Worm (Caenorhabditis elegans): ENCODE results near the gene lin-26.

lin-26 gene

DNA sequence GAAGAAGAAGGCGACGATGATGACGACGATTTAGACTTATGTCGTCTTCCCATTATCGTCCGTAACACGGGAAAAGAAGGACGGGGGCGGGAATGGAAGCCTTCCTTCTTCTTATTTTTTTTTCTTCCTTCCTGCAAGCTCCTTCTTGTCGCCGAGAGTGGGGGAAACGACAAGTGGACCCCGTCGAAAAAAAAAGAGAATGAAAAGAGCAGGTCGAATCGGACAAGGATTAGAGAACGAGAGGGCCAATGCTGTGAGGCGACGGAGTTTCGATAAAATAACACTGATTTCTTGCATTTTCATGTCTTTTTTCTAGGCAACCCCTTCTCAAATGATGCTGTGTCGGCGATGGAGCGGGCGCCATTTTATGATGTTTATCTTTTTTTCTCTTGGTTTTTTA is 30.8 kb upstream of the lin-26 start, which contains the start of gene pde-4:
Gene pde-4, minus strand, starts transcription at position 76 of the 400 bp plus-strand sequence.
- TF ChIP-seq repo-1 (tag; optimal IDR thresholded peaks at IDR 0.05) (no peak), ztf-6 (GFP tag; IDR thresholded peaks at IDR 0.05) (no peak)

DNA sequence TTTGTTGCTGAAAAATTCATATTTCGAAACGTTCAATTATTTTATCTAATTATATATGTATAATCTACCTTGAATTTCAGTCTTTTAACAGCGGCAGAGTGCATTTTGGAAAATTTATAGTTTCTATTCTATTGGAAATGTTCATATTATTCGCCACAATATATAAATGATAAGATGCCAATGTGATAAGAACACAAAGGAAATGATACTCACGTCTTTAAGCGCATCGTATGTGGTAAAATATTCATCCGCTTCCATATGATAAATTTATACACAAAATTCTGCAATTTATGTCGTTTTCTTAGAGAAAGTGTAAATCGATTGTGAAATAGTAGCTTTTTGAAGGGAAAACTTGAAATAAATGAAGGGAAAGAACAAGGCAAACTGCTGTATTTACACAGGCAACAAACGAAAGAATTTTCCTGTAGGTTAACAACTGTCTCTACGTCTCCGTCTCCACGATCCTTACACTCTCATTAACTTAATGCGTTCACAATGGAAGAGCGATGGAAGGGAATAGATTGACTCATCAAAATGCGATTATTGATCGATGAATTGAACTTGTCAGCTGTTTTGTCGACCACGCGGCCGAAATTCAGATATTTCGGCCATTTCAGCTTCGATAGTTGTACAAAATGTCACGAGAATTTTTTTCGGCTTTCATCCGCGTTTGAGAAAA is 19.9 kb upstream of the lin-26 start, which contains the start of gene alfa-1:
Gene alfa-1, minus strand, starts transcription at position 515 of the 679 bp plus-strand sequence.
- TF ChIP-seq xnd-1 (tag; optimal IDR thresholded peaks at IDR 0.05) (no peak), attf-3 (GFP tag; conservative IDR thresholded peaks at IDR 0.05) (no peak), nfya-1 (tag; optimal IDR thresholded peaks at IDR 0.05; ENCODE audit: borderline replicate concordance, insufficient read depth) (no peak), F23B12.7 (tag; optimal IDR thresholded peaks at IDR 0.05; ENCODE audit: insufficient read depth) (no peak), nfyb-1 (GFP tag; IDR thresholded peaks at IDR 0.05) (no peak), nhr-80 (tag; optimal IDR thresholded peaks at IDR 0.05) (peak; percentile 64), ztf-18 (tag; optimal IDR thresholded peaks at IDR 0.05) (no peak), rpc-1 (optimal IDR thresholded peaks at IDR 0.05) (no peak), rpc-1 (tag; optimal IDR thresholded peaks at IDR 0.05) (no peak), attf-6 (GFP tag; IDR thresholded peaks at IDR 0.05) (no peak), dpl-1 (GFP tag; optimal IDR thresholded peaks at IDR 0.05) (no peak), Y53G8AR.9 (GFP tag; conservative IDR thresholded peaks at IDR 0.05) (no peak), ceh-27 (GFP tag; optimal IDR thresholded peaks at IDR 0.05) (no peak), hlh-12 (tag; optimal IDR thresholded peaks at IDR 0.05) (no peak), Y53F4B.3 (GFP tag; IDR thresholded peaks at IDR 0.05) (no peak), madf-6 (GFP tag; IDR thresholded peaks at IDR 0.05) (0 out of 2 replicates have a peak, but pooled peaks have one; percentile 16), tbx-9 (tag; optimal IDR thresholded peaks at IDR 0.05; ENCODE audit: borderline replicate concordance) (no peak), F37B4.10 (GFP tag; IDR thresholded peaks at IDR 0.05) (no peak), hrde-1 (tag; optimal IDR thresholded peaks at IDR 0.05; ENCODE audit: borderline replicate concordance) (no peak), madf-8 (GFP tag; conservative IDR thresholded peaks at IDR 0.05) (no peak), ztf-3 (GFP tag; optimal IDR thresholded peaks at IDR 0.05) (no peak), chd-7 (tag; optimal IDR thresholded peaks at IDR 0.05) (no peak), B0035.1 (tag; optimal IDR thresholded peaks at IDR 0.05) (no peak), C17E4.6 (GFP tag; IDR thresholded peaks at IDR 0.05) (no peak), snpc-4 (GFP tag; optimal IDR thresholded peaks at IDR 0.05) (no peak), snpc-4 (tag; optimal IDR thresholded peaks at IDR 0.05) (no peak), ztf-28 (GFP tag; IDR thresholded peaks at IDR 0.05) (no peak), pha-4 (tag; optimal IDR thresholded peaks at IDR 0.05) (no peak), hmg-1.2 (GFP tag; IDR thresholded peaks at IDR 0.05) (peak; percentile 27; the same call in 1 of the 2 replicates), lag-1 (GFP tag; IDR thresholded peaks at IDR 0.05) (no peak), Y79H2A.3 (GFP tag; conservative IDR thresholded peaks at IDR 0.05) (no peak), lin-54 (GFP tag; optimal IDR thresholded peaks at IDR 0.05) (peak; percentile 18), snpc-1.1 (tag; optimal IDR thresholded peaks at IDR 0.05; ENCODE audit: insufficient read depth) (no peak), attf-5 (GFP tag; optimal IDR thresholded peaks at IDR 0.05) (peak; percentile 61)

DNA sequence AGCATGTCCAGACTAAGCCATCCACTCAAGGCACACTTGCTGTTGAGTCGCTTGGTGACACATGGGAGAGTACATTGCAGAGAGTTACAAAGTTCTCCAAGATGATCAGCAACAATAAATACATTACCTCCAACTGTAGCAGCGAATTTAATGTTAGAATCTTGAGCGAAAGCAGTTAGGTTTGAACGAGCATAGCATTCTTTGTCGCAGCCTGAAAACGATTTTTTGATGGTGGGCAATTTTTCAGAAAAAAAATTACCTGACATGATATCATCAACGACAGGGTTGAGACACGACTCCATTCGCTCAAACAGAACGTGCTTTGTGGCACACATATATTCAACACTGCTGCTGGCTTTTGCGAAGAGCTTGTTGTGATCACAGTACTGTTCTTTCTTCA is 19.0 kb upstream of the lin-26 start:
- TF ChIP-seq hsf-1 (GFP tag; IDR thresholded peaks at IDR 0.05), result no peak
- no peak for TF ChIP-seq rpc-1 (optimal IDR thresholded peaks at IDR 0.05)
- no peak for TF ChIP-seq rpc-1 (tag; optimal IDR thresholded peaks at IDR 0.05)
- no peak for TF ChIP-seq repo-1 (tag; optimal IDR thresholded peaks at IDR 0.05)
- TF ChIP-seq dpl-1 (GFP tag; optimal IDR thresholded peaks at IDR 0.05), result no peak
- no peak for TF ChIP-seq unc-130 (GFP tag; optimal IDR thresholded peaks at IDR 0.05)
- TF ChIP-seq hmg-20 (GFP tag; IDR thresholded peaks at IDR 0.05), result no peak
- TF ChIP-seq K11D2.4 (GFP tag; IDR thresholded peaks at IDR 0.05), result no peak
- TF ChIP-seq Y67H2A.10 (GFP tag; conservative IDR thresholded peaks at IDR 0.05), result no peak
- TF ChIP-seq nfyb-1 (GFP tag; IDR thresholded peaks at IDR 0.05), result no peak

Data from whole organism, young adult.